Fruit fly (Drosophila melanogaster) whole organism, embryonic: ENCODE results near the gene Eig71Ej.

ENCODE experiments used
- CG15073 ChIP-seq: fragments of 200-800 bp; sonication (Bioruptor generic); optimal IDR thresholded peaks from 2 replicates; lab custom pipeline; 2016; ENCODE audit warnings: missing biosample characterization, missing genetic modification characterization
- CG32767 ChIP-seq: fragments of 200-800 bp; sonication (Bioruptor generic); IDR thresholded peaks from 2 replicates; pipeline ENCODE4 v1.3.6; 2022; ENCODE audit warnings: missing biosample characterization, missing genetic modification characterization
- CG7745 ChIP-seq: fragments of 200-800 bp; sonication (Bioruptor generic); optimal IDR thresholded peaks from 2 replicates; lab custom pipeline; 2018; ENCODE audit warnings: missing biosample characterization, mild to moderate bottlenecking, missing genetic modification characterization, moderate library complexity
- Eip74EF ChIP-seq, 2 experiments: fragments of 200-800 bp in 1 of 2; fragments of >200 bp in 1 of 2; sonication (Bioruptor generic) in 1 of 2; optimal IDR thresholded peaks; 2 replicates each; lab custom pipeline; 2017 to 2019; ENCODE audit warnings: missing biosample characterization in 2 of 2, missing genetic modification characterization in 2 of 2, mild to moderate bottlenecking in 1 of 2, moderate library complexity in 1 of 2
- Mad ChIP-seq: fragments of 200-800 bp; sonication (Bioruptor generic); optimal IDR thresholded peaks from 2 replicates; lab custom pipeline; 2016; ENCODE audit warnings: missing biosample characterization, missing genetic modification characterization
- Neu2 ChIP-seq: fragments of 200-800 bp; sonication (Bioruptor generic); optimal IDR thresholded peaks from 3 replicates; lab custom pipeline; 2016; ENCODE audit warnings: missing biosample characterization, missing genetic modification characterization, borderline replicate concordance
- cas ChIP-seq: fragments of 200-800 bp; sonication (Bioruptor generic); IDR thresholded peaks from 2 replicates; pipeline ENCODE4 v1.3.6; 2022; ENCODE audit warnings: missing biosample characterization, missing genetic modification characterization
- psq ChIP-seq: fragments of 200-800 bp; sonication (Bioruptor generic); optimal IDR thresholded peaks from 2 replicates; lab custom pipeline; 2017; ENCODE audit warnings: missing biosample characterization, missing genetic modification characterization
- ttk ChIP-seq: fragments of 200-800 bp; sonication (Bioruptor generic); IDR thresholded peaks from 2 replicates; pipeline ENCODE4 v2.1.2; 2022; ENCODE audit warnings: missing biosample characterization, missing genetic modification characterization

DNA sequence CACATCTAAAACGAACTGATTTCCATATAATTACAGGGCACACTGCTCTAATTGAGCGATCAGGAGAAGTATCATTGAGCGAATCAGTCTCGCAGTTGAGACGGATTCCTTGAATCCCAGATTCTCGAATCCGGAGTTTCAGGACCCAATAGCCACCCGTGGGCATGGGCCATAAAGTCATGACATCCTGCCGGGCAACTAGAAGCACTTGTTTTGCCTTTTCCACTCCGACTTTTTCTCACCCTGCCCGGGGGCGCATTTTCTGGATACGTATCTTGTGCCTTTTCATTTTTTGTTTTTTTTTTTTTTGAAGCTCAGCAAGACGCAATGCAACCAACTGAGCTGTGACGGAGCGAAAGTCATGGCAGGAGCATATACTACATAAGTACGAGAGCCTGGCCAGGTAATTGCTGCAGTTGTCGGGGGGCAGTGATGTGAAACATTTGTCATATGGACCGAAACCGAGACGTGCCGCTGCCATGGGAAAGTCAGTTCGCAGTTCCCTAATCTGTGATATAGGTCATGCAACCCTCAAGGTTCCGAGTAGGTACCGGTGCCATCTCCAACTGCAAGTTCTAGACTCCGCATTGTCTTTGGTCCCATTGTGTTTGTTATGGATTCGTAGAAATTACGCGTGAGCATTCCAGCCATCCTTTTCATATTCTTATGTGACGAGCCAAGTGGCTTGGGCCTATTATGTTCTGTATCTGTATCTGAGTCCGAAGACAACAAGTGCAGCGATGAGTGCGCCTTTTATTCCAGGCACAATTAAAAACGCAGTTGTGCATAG lies 42.7 kb upstream of the Eig71Ej start:
- TF ChIP-seq Mad (GFP tag; lab: Kevin White, UChicago) (no peak), CG32767 (GFP tag; lab: Robert Waterston, UW) (no peak), cas (GFP tag; lab: Robert Waterston, UW) (no peak), CG7745 (tag; lab: Kevin White, UChicago) (no peak), psq (GFP tag; lab: Kevin White, UChicago) (no peak), Eip74EF (GFP tag; optimal IDR thresholded peaks at IDR 0.05; lab: Kevin White, UChicago) (no peak), CG15073 (GFP tag; lab: Kevin White, UChicago) (no peak), ttk (no peak), Neu2 (GFP tag; lab: Kevin White, UChicago) (no peak)
